Fruit fly (Drosophila melanogaster) whole organism, embryonic: Measurements from ENCODE around the gene CG10481.

Source experiments
- Adf1 ChIP-seq: fragments of 200-800 bp; sonication (Bioruptor generic); IDR thresholded peaks from 2 replicates; pipeline ENCODE4 v1.3.6; 2022; ENCODE audit warnings: missing biosample characterization, missing genetic modification characterization
- B-H1 ChIP-seq: fragments of 200-800 bp; sonication (Bioruptor generic); IDR thresholded peaks from 3 replicates; pipeline ENCODE4 v1.3.6; 2022; ENCODE audit warnings: missing biosample characterization, missing genetic modification characterization
- CG10209 ChIP-seq: fragments of 200-800 bp; sonication (Bioruptor generic); optimal IDR thresholded peaks from 3 replicates; lab custom pipeline; 2017; ENCODE audit warnings: missing biosample characterization, mild to moderate bottlenecking, missing genetic modification characterization, missing genetic modification reagents
- CG11696 ChIP-seq: fragments of 200-800 bp; sonication (Bioruptor generic); IDR thresholded peaks from 2 replicates; pipeline ENCODE4 v1.3.6; 2022; ENCODE audit warnings: missing biosample characterization, missing genetic modification characterization
- CG17612 ChIP-seq: fragments of 200-800 bp; sonication (Bioruptor generic); IDR thresholded peaks from 2 replicates; pipeline ENCODE4 v1.3.6; 2022; ENCODE audit warnings: missing biosample characterization, missing genetic modification characterization
- CG17829 ChIP-seq: fragments of 200-800 bp; optimal IDR thresholded peaks from 2 replicates; lab custom pipeline; 2019; ENCODE audit warnings: missing biosample characterization, mild to moderate bottlenecking, missing genetic modification characterization, moderate library complexity
- CG1792 ChIP-seq: fragments of 200-800 bp; sonication (Bioruptor generic); optimal IDR thresholded peaks from 2 replicates; lab custom pipeline; 2016; ENCODE audit warnings: missing biosample characterization, missing genetic modification characterization
- CG18262 ChIP-seq: fragments of 200-800 bp; optimal IDR thresholded peaks from 3 replicates; lab custom pipeline; 2019; ENCODE audit warnings: missing biosample characterization, mild to moderate bottlenecking, missing genetic modification characterization, moderate library complexity
- CG2116 ChIP-seq: fragments of 200-800 bp; sonication (Bioruptor generic); optimal IDR thresholded peaks from 3 replicates; lab custom pipeline; 2018; ENCODE audit warnings: missing biosample characterization, mild to moderate bottlenecking, missing genetic modification characterization
- CG30431 ChIP-seq: fragments of 200-800 bp; sonication (Bioruptor generic); optimal IDR thresholded peaks from 2 replicates; lab custom pipeline; 2017; ENCODE audit warnings: missing biosample characterization, missing genetic modification characterization
- CG3163 ChIP-seq: fragments of 200-800 bp; sonication (Bioruptor generic); optimal IDR thresholded peaks from 3 replicates; lab custom pipeline; 2016; ENCODE audit warnings: missing biosample characterization, missing genetic modification characterization
- CG34422 ChIP-seq: fragments of 200-800 bp; sonication (Bioruptor generic); IDR thresholded peaks from 3 replicates; pipeline ENCODE4 v1.3.6; 2022; ENCODE audit warnings: missing biosample characterization, missing genetic modification characterization
- CG6791 ChIP-seq: fragments of 200-800 bp; sonication (Bioruptor generic); IDR thresholded peaks from 3 replicates; pipeline ENCODE4 v1.3.6; 2022; ENCODE audit warnings: missing biosample characterization, missing genetic modification characterization; ENCODE audit not compliant: partially characterized antibody
- CG7839 ChIP-seq: fragments of 200-800 bp; sonication (Bioruptor generic); optimal IDR thresholded peaks from 3 replicates; lab custom pipeline; 2018; ENCODE audit warnings: missing biosample characterization, mild to moderate bottlenecking, missing genetic modification characterization, moderate library complexity
- CG8281 ChIP-seq: fragments of 200-800 bp; sonication (Bioruptor generic); optimal IDR thresholded peaks from 2 replicates; lab custom pipeline; 2018; ENCODE audit warnings: missing biosample characterization, mild to moderate bottlenecking, missing genetic modification characterization, moderate library complexity
- CrebB ChIP-seq: fragments of 200-800 bp; sonication (Bioruptor generic); optimal IDR thresholded peaks from 3 replicates; lab custom pipeline; 2018; ENCODE audit warnings: missing biosample characterization, mild to moderate bottlenecking, missing genetic modification characterization
- Dad ChIP-seq: fragments of 200-800 bp; sonication (Bioruptor generic); optimal IDR thresholded peaks from 3 replicates; lab custom pipeline; 2016; ENCODE audit warnings: missing biosample characterization, missing genetic modification characterization
- Dek ChIP-seq: fragments of 200-800 bp; sonication (Bioruptor generic); optimal IDR thresholded peaks from 3 replicates; lab custom pipeline; 2019; ENCODE audit warnings: missing biosample characterization, mild to moderate bottlenecking, missing genetic modification characterization, moderate library complexity
- H2.0 ChIP-seq: fragments of 200-800 bp; sonication (Bioruptor generic); IDR thresholded peaks from 2 replicates; pipeline ENCODE4 v1.3.6; 2022; ENCODE audit warnings: missing biosample characterization, missing genetic modification characterization
- MESR4 ChIP-seq: fragments of 200-800 bp; sonication (Bioruptor generic); optimal IDR thresholded peaks from 2 replicates; lab custom pipeline; 2018; ENCODE audit warnings: missing biosample characterization, mild to moderate bottlenecking, missing genetic modification characterization, moderate library complexity
- Med ChIP-seq: fragments of 200-800 bp; sonication (Bioruptor generic); peaks from one replicate; lab custom pipeline; 2016; ENCODE audit warnings: missing biosample characterization, missing genetic modification characterization, mild to moderate bottlenecking, inconsistent platforms, moderate library complexity
- NC2β ChIP-seq: fragments of 200-800 bp; sonication (Bioruptor generic); optimal IDR thresholded peaks from 2 replicates; lab custom pipeline; 2016; ENCODE audit warnings: missing biosample characterization, missing genetic modification characterization
- Opbp ChIP-seq: fragments of 200-800 bp; sonication (Bioruptor generic); IDR thresholded peaks from 3 replicates; pipeline ENCODE4 v1.3.6; 2022; ENCODE audit warnings: missing biosample characterization, missing genetic modification characterization; ENCODE audit not compliant: partially characterized antibody
- Side ChIP-seq: fragments of 200-800 bp; sonication (Bioruptor generic); optimal IDR thresholded peaks from 2 replicates; lab custom pipeline; 2016; ENCODE audit warnings: missing biosample characterization, missing genetic modification characterization
- Sin3A ChIP-seq: fragments of >200 bp; optimal IDR thresholded peaks from 2 replicates; lab custom pipeline; 2018
- Sry-β ChIP-seq: fragments of 200-800 bp; sonication (Bioruptor generic); optimal IDR thresholded peaks from 2 replicates; lab custom pipeline; 2018; ENCODE audit warnings: missing biosample characterization, mild to moderate bottlenecking, missing genetic modification characterization, moderate library complexity
- ac ChIP-seq: fragments of 200-800 bp; sonication (Bioruptor generic); optimal IDR thresholded peaks from 3 replicates; lab custom pipeline; 2017; ENCODE audit warnings: missing biosample characterization, mild to moderate bottlenecking, missing genetic modification characterization
- amos ChIP-seq: fragments of 200-800 bp; sonication (Bioruptor generic); IDR thresholded peaks from 2 replicates; pipeline ENCODE4 v1.3.6; 2022; ENCODE audit warnings: missing biosample characterization, missing genetic modification characterization; ENCODE audit not compliant: partially characterized antibody
- aop ChIP-seq: fragments of 200-800 bp; sonication (Bioruptor generic); IDR thresholded peaks from 2 replicates; pipeline ENCODE4 v1.3.6; 2022; ENCODE audit warnings: missing biosample characterization, missing genetic modification characterization
- bab2 ChIP-seq: fragments of 200-800 bp; sonication (Bioruptor generic); optimal IDR thresholded peaks from 2 replicates; lab custom pipeline; 2016; ENCODE audit warnings: missing biosample characterization, missing genetic modification characterization
- bbx ChIP-seq: fragments of 200-800 bp; sonication (Bioruptor generic); IDR thresholded peaks from 2 replicates; pipeline ENCODE4 v1.3.6; 2022; ENCODE audit warnings: missing biosample characterization, missing genetic modification characterization; ENCODE audit not compliant: partially characterized antibody
- ewg ChIP-seq: fragments of 200-800 bp; sonication (Bioruptor generic); optimal IDR thresholded peaks from 3 replicates; lab custom pipeline; 2017; ENCODE audit warnings: mild to moderate bottlenecking, missing biosample characterization, missing genetic modification reagents, missing genetic modification characterization
- gce ChIP-seq: fragments of 200-800 bp; sonication (Bioruptor generic); IDR thresholded peaks from 3 replicates; pipeline ENCODE4 v1.3.6; 2022; ENCODE audit warnings: missing biosample characterization, missing genetic modification characterization
- hb ChIP-seq: fragments of 200-800 bp; sonication (Bioruptor generic); IDR thresholded peaks from 3 replicates; pipeline ENCODE4 v1.3.6; 2022; ENCODE audit warnings: missing biosample characterization, missing genetic modification characterization; ENCODE audit not compliant: partially characterized antibody
- hkb ChIP-seq, 2 experiments: fragments of 200-800 bp in 1 of 2; fragments of >200 bp in 1 of 2; sonication (Bioruptor generic) in 1 of 2; IDR thresholded peaks in 1 of 2; optimal IDR thresholded peaks in 1 of 2; 2 replicates each; pipeline versions ENCODE4 v1.3.6 to Lab custom; 2017 to 2022; ENCODE audit warnings: missing biosample characterization in 1 of 2, missing genetic modification characterization in 1 of 2
- jigr1 ChIP-seq: fragments of 200-800 bp; sonication (Bioruptor generic); IDR thresholded peaks from 3 replicates; pipeline ENCODE4 v1.3.6; 2022; ENCODE audit warnings: missing biosample characterization, missing genetic modification characterization
- klu ChIP-seq: fragments of 200-800 bp; sonication (Bioruptor generic); IDR thresholded peaks from 2 replicates; pipeline ENCODE4 v1.3.6; 2022; ENCODE audit warnings: missing biosample characterization, missing genetic modification characterization
- kni ChIP-seq: fragments of 200-800 bp; sonication (Bioruptor generic); optimal IDR thresholded peaks from 3 replicates; lab custom pipeline; 2017; ENCODE audit warnings: mild to moderate bottlenecking, missing biosample characterization, missing genetic modification reagents, missing genetic modification characterization
- knrl ChIP-seq: fragments of 200-800 bp; sonication (Bioruptor generic); IDR thresholded peaks from 3 replicates; pipeline ENCODE4 v1.3.6; 2022; ENCODE audit warnings: missing biosample characterization, missing genetic modification characterization; ENCODE audit not compliant: partially characterized antibody
- lab ChIP-seq: fragments of 200-800 bp; sonication (Bioruptor generic); optimal IDR thresholded peaks from 3 replicates; lab custom pipeline; 2017; ENCODE audit warnings: missing biosample characterization, missing genetic modification characterization, mild to moderate bottlenecking, moderate library complexity, missing genetic modification reagents
- nerfin-2 ChIP-seq: fragments of 200-800 bp; sonication (Bioruptor generic); IDR thresholded peaks from 2 replicates; pipeline ENCODE4 v1.3.6; 2022; ENCODE audit warnings: missing biosample characterization, missing genetic modification characterization; ENCODE audit not compliant: partially characterized antibody
- salm ChIP-seq: fragments of 200-800 bp; sonication (Bioruptor generic); optimal IDR thresholded peaks from 2 replicates; lab custom pipeline; 2018; ENCODE audit warnings: missing biosample characterization, mild to moderate bottlenecking, missing genetic modification characterization
- sens ChIP-seq: fragments of 200-800 bp; sonication (Bioruptor generic); peaks from one replicate; lab custom pipeline; 2016; ENCODE audit warnings: missing biosample characterization, missing genetic modification characterization
- tap ChIP-seq: fragments of 200-800 bp; optimal IDR thresholded peaks from 3 replicates; lab custom pipeline; 2019; ENCODE audit warnings: missing biosample characterization, mild to moderate bottlenecking, missing genetic modification characterization, moderate library complexity
- tna ChIP-seq: fragments of 200-800 bp; sonication (Bioruptor generic); IDR thresholded peaks from 2 replicates; pipeline ENCODE4 v1.3.6; 2022; ENCODE audit warnings: missing biosample characterization, missing genetic modification characterization; ENCODE audit not compliant: partially characterized antibody
- twi ChIP-seq: fragments of 200-800 bp; optimal IDR thresholded peaks from 2 replicates; lab custom pipeline; 2019; ENCODE audit warnings: missing biosample characterization, mild to moderate bottlenecking, missing genetic modification characterization, moderate library complexity
- tx ChIP-seq: fragments of 200-800 bp; sonication (Bioruptor generic); optimal IDR thresholded peaks from 2 replicates; lab custom pipeline; 2016; ENCODE audit warnings: missing biosample characterization, missing genetic modification characterization
- vfl ChIP-seq: fragments of 200-800 bp; sonication (Bioruptor generic); optimal IDR thresholded peaks from 2 replicates; lab custom pipeline; 2016; ENCODE audit warnings: missing biosample characterization, missing genetic modification characterization

Gene CG10481

DNA sequence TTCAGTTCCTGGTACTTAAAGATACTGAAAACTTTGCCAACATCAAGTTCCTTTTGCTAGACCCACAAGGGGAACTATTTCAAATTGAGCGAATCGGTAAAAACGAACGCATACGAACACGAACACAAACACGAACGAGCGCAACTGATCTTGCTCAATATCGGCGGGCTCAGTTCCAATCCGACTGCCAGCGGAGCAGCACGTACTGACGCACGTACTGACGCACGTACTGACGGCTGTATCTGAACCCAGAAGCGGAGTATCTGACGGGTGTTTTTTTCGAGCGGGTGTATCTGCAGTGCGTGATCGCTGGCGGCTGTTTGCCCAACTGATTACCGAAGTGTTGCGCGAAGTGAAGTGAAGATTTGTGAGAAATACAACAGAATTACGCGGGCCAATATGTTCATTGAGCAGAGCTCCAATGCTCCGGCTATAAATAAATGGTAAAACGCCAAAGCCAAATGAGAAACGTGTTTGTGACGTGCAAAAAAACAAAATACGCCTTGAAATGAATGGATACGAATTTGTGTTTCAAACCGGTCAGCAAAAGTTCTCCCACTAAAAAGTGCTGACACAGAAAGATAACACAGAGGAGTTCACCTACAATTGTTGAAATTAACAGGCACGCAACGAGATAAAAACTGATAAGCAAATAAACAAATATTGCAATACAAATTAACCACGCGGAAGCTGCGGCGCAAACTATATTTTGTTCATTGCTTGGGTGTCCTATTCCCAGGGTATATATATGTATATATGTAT is 42.9 kb upstream of the CG10481 start (continued):
- no peak for TF ChIP-seq NC2β (GFP tag; lab: Kevin White, UChicago)
- peak; percentile 3 for TF ChIP-seq CG7839 (tag; lab: Kevin White, UChicago)
- no peak for TF ChIP-seq aop (GFP tag; lab: Robert Waterston, UW)
- TF ChIP-seq klu = no peak
- TF ChIP-seq MESR4 = peak; percentile 1
- peak; percentile 65 for TF ChIP-seq lab (GFP tag; lab: Kevin White, UChicago)
- TF ChIP-seq Adf1 (GFP tag; lab: Robert Waterston, UW) = peak; percentile 58; the same call in 1 of the 2 replicates
- peak; percentile 46 for TF ChIP-seq CG10209
- TF ChIP-seq CG3163 (GFP tag; lab: Kevin White, UChicago) = peak; percentile 16
- TF ChIP-seq ewg (GFP tag; lab: Kevin White, UChicago) = no peak
- no peak for TF ChIP-seq hkb (optimal IDR thresholded peaks at IDR 0.05; lab: Kevin White, UChicago)
- peak; percentile 46; the same call in 1 of the 2 replicates for TF ChIP-seq hkb (GFP tag; IDR thresholded peaks at IDR 0.05; lab: Robert Waterston, UW)
- TF ChIP-seq amos (GFP tag; lab: Robert Waterston, UW) = peak; percentile 64
- TF ChIP-seq tap = peak; percentile 29
- TF ChIP-seq CrebB (tag; lab: Kevin White, UChicago) = peak; percentile 70
- no peak for TF ChIP-seq salm (tag; lab: Kevin White, UChicago)
- no peak for TF ChIP-seq Sin3A (lab: Kevin White, UChicago)
- TF ChIP-seq Dek (tag; lab: Kevin White, UChicago) = peak; percentile 13
- no peak for TF ChIP-seq CG30431 (GFP tag; lab: Kevin White, UChicago)
- 0 out of 2 replicates have a peak, but pooled peaks have one; percentile 13 for TF ChIP-seq H2.0
- TF ChIP-seq ac (GFP tag; lab: Kevin White, UChicago) = peak; percentile 28
- no peak for TF ChIP-seq knrl (GFP tag; lab: Robert Waterston, UW)
- TF ChIP-seq CG6791 (GFP tag; lab: Robert Waterston, UW) = peak; percentile 77
- TF ChIP-seq sens (GFP tag; lab: Kevin White, UChicago) = peak; percentile 85
- peak; percentile 50 for TF ChIP-seq kni (GFP tag; lab: Kevin White, UChicago)
- peak; percentile 75 for TF ChIP-seq bbx (GFP tag; lab: Robert Waterston, UW)
- peak; percentile 45 for TF ChIP-seq CG17829 (tag; lab: Kevin White, UChicago)
- TF ChIP-seq vfl = no peak
- TF ChIP-seq CG18262 (tag; lab: Kevin White, UChicago) = no peak
- no peak for TF ChIP-seq B-H1
- no peak for TF ChIP-seq nerfin-2 (GFP tag; lab: Robert Waterston, UW)
- TF ChIP-seq Dad (GFP tag; lab: Kevin White, UChicago) = peak; percentile 39
- no peak for TF ChIP-seq hb (GFP tag; lab: Robert Waterston, UW)
- no peak for TF ChIP-seq Sry-β (GFP tag; lab: Kevin White, UChicago)
- 0 out of 3 replicates have a peak, but pooled peaks have one; percentile 45 for TF ChIP-seq gce (GFP tag; lab: Robert Waterston, UW)
- TF ChIP-seq CG2116 = no peak
- no peak for TF ChIP-seq tx (GFP tag; lab: Kevin White, UChicago)
- TF ChIP-seq twi (tag; lab: Kevin White, UChicago) = peak; percentile 14
- TF ChIP-seq Med (GFP tag; lab: Kevin White, UChicago) = peak; percentile 87
- TF ChIP-seq CG8281 (tag; lab: Kevin White, UChicago) = no peak
- TF ChIP-seq Opbp = peak; percentile 60; the same call in 2 of the 3 replicates
- TF ChIP-seq CG1792 (GFP tag; lab: Kevin White, UChicago) = no peak
- no peak for TF ChIP-seq CG17612
- peak; percentile 55; the same call in 1 of the 2 replicates for TF ChIP-seq tna (GFP tag; lab: Robert Waterston, UW)
- no peak for TF ChIP-seq bab2 (GFP tag; lab: Kevin White, UChicago)
- TF ChIP-seq jigr1 (GFP tag; lab: Robert Waterston, UW) = no peak
- TF ChIP-seq CG34422 = peak; percentile 70; the same call in 2 of the 3 replicates
- TF ChIP-seq Side = no peak
- TF ChIP-seq CG11696 (GFP tag; lab: Robert Waterston, UW) = no peak
